In genomic region chr2L:7596862-7597261, dm6 we compare ENCODE assay signal across 1 fruit fly cellular context.
TF ChIP-seq lines count a peak whose summit lies in the region.

No protein-coding gene starts in this region.

TF ChIP-seq in whole organism, embryonic, 481 proteins besides CTCF, POLR2A, EP300 and RAD21 (continued from another document and continues in another):
- TF ChIP-seq Lim3 (GFP tag; IDR thresholded peaks at IDR 0.05; lab: Robert Waterston, UW) (0 out of 2 replicates have a peak, but pooled peaks have one; percentile 22), slbo (GFP tag; IDR thresholded peaks at IDR 0.05; lab: Robert Waterston, UW) (no peak), CG17829 (tag; optimal IDR thresholded peaks at IDR 0.05; lab: Kevin White, UChicago) (peak; percentile 92), toy (GFP tag; IDR thresholded peaks at IDR 0.05; lab: Robert Waterston, UW) (no peak), esg (GFP tag; conservative IDR thresholded peaks at IDR 0.05; lab: Robert Waterston, UW) (peak; percentile 75), fd96Cb (tag; optimal IDR thresholded peaks at IDR 0.05; lab: Kevin White, UChicago) (peak; percentile 89), CG32532 (GFP tag; IDR thresholded peaks at IDR 0.05; lab: Robert Waterston, UW) (no peak), HHEX (GFP tag; optimal IDR thresholded peaks at IDR 0.05; lab: Kevin White, UChicago) (peak; percentile 72), CG42726 (GFP tag; IDR thresholded peaks at IDR 0.05; lab: Robert Waterston, UW; ENCODE audit: partially characterized antibody) (no peak), rib (GFP tag; IDR thresholded peaks at IDR 0.05; lab: Robert Waterston, UW) (no peak), CG7372 (GFP tag; IDR thresholded peaks at IDR 0.05; lab: Robert Waterston, UW) (peak; percentile 48; the same call in 1 of the 2 replicates), Mrtf (GFP tag; IDR thresholded peaks at IDR 0.05; lab: Robert Waterston, UW) (peak; percentile 48; the same call in 1 of the 3 replicates), Fer2 (tag; optimal IDR thresholded peaks at IDR 0.05; lab: Kevin White, UChicago) (no peak), CG4730 (GFP tag; IDR thresholded peaks at IDR 0.05; lab: Robert Waterston, UW) (peak; percentile 69), ac (GFP tag; optimal IDR thresholded peaks at IDR 0.05; lab: Kevin White, UChicago) (peak; percentile 92), zf30C (GFP tag; optimal IDR thresholded peaks at IDR 0.05; lab: Kevin White, UChicago) (peak; percentile 92), pzg (GFP tag; optimal IDR thresholded peaks at IDR 0.05; lab: Kevin White, UChicago) (no peak), CG30403 (GFP tag; optimal IDR thresholded peaks at IDR 0.05; lab: Kevin White, UChicago) (peak; percentile 76), emc (GFP tag; optimal IDR thresholded peaks at IDR 0.05; lab: Kevin White, UChicago) (no peak), CG18476 (GFP tag; optimal IDR thresholded peaks at IDR 0.05; lab: Kevin White, UChicago) (peak; percentile 81), CG18619 (GFP tag; optimal IDR thresholded peaks at IDR 0.05; lab: Kevin White, UChicago) (peak; percentile 71), HmgZ (tag; optimal IDR thresholded peaks at IDR 0.05; lab: Kevin White, UChicago) (peak; percentile 10), crp (GFP tag; optimal IDR thresholded peaks at IDR 0.05; lab: Kevin White, UChicago) (peak in 1 of 2 experiments; percentile 24), CG15601 (tag; optimal IDR thresholded peaks at IDR 0.05; lab: Kevin White, UChicago) (peak; percentile 87), Aef1 (GFP tag; IDR thresholded peaks at IDR 0.05; lab: Robert Waterston, UW) (peak; percentile 53; the same call in 1 of the 3 replicates), CG6765 (GFP tag; optimal IDR thresholded peaks at IDR 0.05; lab: Kevin White, UChicago) (no peak), sr (GFP tag; IDR thresholded peaks at IDR 0.05; lab: Robert Waterston, UW) (peak; percentile 46; the same call in 1 of the 3 replicates), CG11696 (GFP tag; IDR thresholded peaks at IDR 0.05; lab: Robert Waterston, UW) (0 out of 2 replicates have a peak, but pooled peaks have one; percentile 42), Elba2 (GFP tag; optimal IDR thresholded peaks at IDR 0.05; lab: Kevin White, UChicago) (peak; percentile 64), Ada2b (GFP tag; IDR thresholded peaks at IDR 0.05; lab: Robert Waterston, UW) (peak; percentile 59), Oaz (GFP tag; IDR thresholded peaks at IDR 0.05; lab: Robert Waterston, UW) (peak; percentile 41; the same call in 1 of the 2 replicates), pros (GFP tag; optimal IDR thresholded peaks at IDR 0.05; lab: Kevin White, UChicago) (peak; percentile 88), CG34422 (GFP tag; IDR thresholded peaks at IDR 0.05; lab: Robert Waterston, UW) (peak; percentile 68; the same call in 2 of the 3 replicates), Oli (tag; optimal IDR thresholded peaks at IDR 0.05; lab: Kevin White, UChicago) (peak; percentile 88), MBD-R2 (GFP tag; IDR thresholded peaks at IDR 0.05; lab: Robert Waterston, UW) (peak; percentile 9; the same call in 1 of the 2 replicates), CG4854 (GFP tag; optimal IDR thresholded peaks at IDR 0.05; lab: Kevin White, UChicago) (peak; percentile 62), tap (tag; optimal IDR thresholded peaks at IDR 0.05; lab: Kevin White, UChicago) (peak; percentile 79), cg (GFP tag; optimal IDR thresholded peaks at IDR 0.05; lab: Kevin White, UChicago) (no peak), tin (GFP tag; optimal IDR thresholded peaks at IDR 0.05; lab: Kevin White, UChicago) (peak; percentile 91), CG6254 (GFP tag; optimal IDR thresholded peaks at IDR 0.05; lab: Kevin White, UChicago) (peak; percentile 89), CG10366 (GFP tag; IDR thresholded peaks at IDR 0.05; lab: Robert Waterston, UW) (peak; percentile 76), seq (GFP tag; IDR thresholded peaks at IDR 0.05; lab: Robert Waterston, UW) (no peak), HLHmδ (GFP tag; optimal IDR thresholded peaks at IDR 0.05; lab: Kevin White, UChicago) (no peak), Meics (GFP tag; optimal IDR thresholded peaks at IDR 0.05; lab: Kevin White, UChicago) (peak; percentile 9), CG7745 (tag; optimal IDR thresholded peaks at IDR 0.05; lab: Kevin White, UChicago) (peak; percentile 56), CG5953 (GFP tag; IDR thresholded peaks at IDR 0.05; lab: Robert Waterston, UW) (peak; percentile 90), CG14014 (GFP tag; IDR thresholded peaks at IDR 0.05; lab: Robert Waterston, UW) (peak; percentile 37; the same call in 1 of the 2 replicates), CG34376 (GFP tag; optimal IDR thresholded peaks at IDR 0.05; lab: Kevin White, UChicago) (no peak), Neu2 (GFP tag; optimal IDR thresholded peaks at IDR 0.05; lab: Kevin White, UChicago; ENCODE audit: borderline replicate concordance) (no peak), CG14050 (GFP tag; IDR thresholded peaks at IDR 0.05; lab: Robert Waterston, UW) (peak; percentile 51; the same call in 2 of the 3 replicates), CG4328 (GFP tag; optimal IDR thresholded peaks at IDR 0.05; lab: Kevin White, UChicago) (peak; percentile 58), scrt (GFP tag; optimal IDR thresholded peaks at IDR 0.05; lab: Kevin White, UChicago) (peak; percentile 45), CG9876 (GFP tag; optimal IDR thresholded peaks at IDR 0.05; lab: Kevin White, UChicago) (peak; percentile 34), CG3847 (GFP tag; IDR thresholded peaks at IDR 0.05; lab: Robert Waterston, UW) (no peak), Max (GFP tag; optimal IDR thresholded peaks at IDR 0.05; lab: Kevin White, UChicago) (peak; percentile 81), cato (GFP tag; optimal IDR thresholded peaks at IDR 0.05; lab: Kevin White, UChicago; ENCODE audit: borderline replicate concordance) (peak; percentile 49), vvl (GFP tag; IDR thresholded peaks at IDR 0.05; lab: Robert Waterston, UW) (peak; percentile 95), Atf3 (GFP tag; optimal IDR thresholded peaks at IDR 0.05; lab: Kevin White, UChicago) (peak; percentile 90), Optix (GFP tag; IDR thresholded peaks at IDR 0.05; lab: Robert Waterston, UW) (peak; percentile 83), CG3163 (GFP tag; optimal IDR thresholded peaks at IDR 0.05; lab: Kevin White, UChicago) (peak; percentile 51), CG7928 (GFP tag; optimal IDR thresholded peaks at IDR 0.05; lab: Kevin White, UChicago) (no peak), B-H1 (GFP tag; IDR thresholded peaks at IDR 0.05; lab: Robert Waterston, UW) (peak; percentile 61; the same call in 1 of the 3 replicates), CG12236 (GFP tag; optimal IDR thresholded peaks at IDR 0.05; lab: Kevin White, UChicago) (peak; percentile 77), CG4424 (GFP tag; optimal IDR thresholded peaks at IDR 0.05; lab: Kevin White, UChicago) (peak; percentile 92), ase (GFP tag; IDR thresholded peaks at IDR 0.05; lab: Robert Waterston, UW) (peak; percentile 75; the same call in 2 of the 3 replicates), kni (GFP tag; optimal IDR thresholded peaks at IDR 0.05; lab: Kevin White, UChicago) (peak; percentile 85), CG13894 (tag; optimal IDR thresholded peaks at IDR 0.05; lab: Kevin White, UChicago) (no peak), CG6791 (GFP tag; IDR thresholded peaks at IDR 0.05; lab: Robert Waterston, UW; ENCODE audit: partially characterized antibody) (no peak), Sin3A (optimal IDR thresholded peaks at IDR 0.05; lab: Kevin White, UChicago) (no peak), eyg (GFP tag; optimal IDR thresholded peaks at IDR 0.05; lab: Kevin White, UChicago) (peak; percentile 38), knrl (GFP tag; IDR thresholded peaks at IDR 0.05; lab: Robert Waterston, UW; ENCODE audit: partially characterized antibody) (no peak), CG13123 (GFP tag; optimal IDR thresholded peaks at IDR 0.05; lab: Kevin White, UChicago) (peak; percentile 72), nerfin-2 (GFP tag; IDR thresholded peaks at IDR 0.05; lab: Robert Waterston, UW; ENCODE audit: partially characterized antibody) (no peak), zen (tag; optimal IDR thresholded peaks at IDR 0.05; lab: Kevin White, UChicago) (peak; percentile 92), NC2α (GFP tag; optimal IDR thresholded peaks at IDR 0.05; lab: Kevin White, UChicago) (peak; percentile 70), ara (GFP tag; IDR thresholded peaks at IDR 0.05; lab: Robert Waterston, UW) (peak; percentile 97), YL-1 (GFP tag; optimal IDR thresholded peaks at IDR 0.05; lab: Kevin White, UChicago) (no peak), CG15514 (GFP tag; optimal IDR thresholded peaks at IDR 0.05; lab: Kevin White, UChicago) (no peak), lola (GFP tag; optimal IDR thresholded peaks at IDR 0.05; lab: Kevin White, UChicago) (peak in 1 of 3 experiments; percentile 96), CG17328 (GFP tag; IDR thresholded peaks at IDR 0.05; lab: Robert Waterston, UW) (peak; percentile 88), CG5245 (GFP tag; optimal IDR thresholded peaks at IDR 0.05; lab: Kevin White, UChicago) (peak; percentile 90), Fer1 (GFP tag; optimal IDR thresholded peaks at IDR 0.05; lab: Kevin White, UChicago) (no peak), GATAe (GFP tag; conservative IDR thresholded peaks at IDR 0.05; lab: Robert Waterston, UW) (no peak), Stat92E (GFP tag; optimal IDR thresholded peaks at IDR 0.05; lab: Kevin White, UChicago) (peak in 1 of 3 experiments; percentile 85), chinmo (GFP tag; IDR thresholded peaks at IDR 0.05; lab: Robert Waterston, UW; ENCODE audit: partially characterized antibody) (no peak), sima (GFP tag; optimal IDR thresholded peaks at IDR 0.05; lab: Kevin White, UChicago) (peak; percentile 39), CG3065 (GFP tag; optimal IDR thresholded peaks at IDR 0.05; lab: Kevin White, UChicago) (peak; percentile 79), dysf (GFP tag; IDR thresholded peaks at IDR 0.05; lab: Robert Waterston, UW) (peak; percentile 76), unpg (GFP tag; optimal IDR thresholded peaks at IDR 0.05; lab: Kevin White, UChicago) (peak; percentile 92), CG1832 (GFP tag; optimal IDR thresholded peaks at IDR 0.05; lab: Kevin White, UChicago) (no peak), bab2 (GFP tag; optimal IDR thresholded peaks at IDR 0.05; lab: Kevin White, UChicago) (peak; percentile 87), fd102C (GFP tag; optimal IDR thresholded peaks at IDR 0.05; lab: Kevin White, UChicago) (peak; percentile 88), CG32767 (GFP tag; IDR thresholded peaks at IDR 0.05; lab: Robert Waterston, UW) (peak; percentile 68), CG16815 (GFP tag; optimal IDR thresholded peaks at IDR 0.05; lab: Kevin White, UChicago) (peak; percentile 84), nerfin-1 (tag; optimal IDR thresholded peaks at IDR 0.05; lab: Kevin White, UChicago) (peak; percentile 82), CG1792 (GFP tag; optimal IDR thresholded peaks at IDR 0.05; lab: Kevin White, UChicago) (peak; percentile 64), CG9609 (GFP tag; optimal IDR thresholded peaks at IDR 0.05; lab: Kevin White, UChicago) (peak; percentile 47), CG14860 (GFP tag; IDR thresholded peaks at IDR 0.05; lab: Robert Waterston, UW; ENCODE audit: partially characterized antibody) (no peak), Awh (GFP tag; IDR thresholded peaks at IDR 0.05; lab: Robert Waterston, UW) (peak; percentile 84), aop (GFP tag; IDR thresholded peaks at IDR 0.05; lab: Robert Waterston, UW) (peak; percentile 82), CG6689 (GFP tag; IDR thresholded peaks at IDR 0.05; lab: Robert Waterston, UW) (peak; percentile 86), CG16779 (GFP tag; IDR thresholded peaks at IDR 0.05; lab: Robert Waterston, UW) (no peak), dmrt11E (tag; optimal IDR thresholded peaks at IDR 0.05; lab: Kevin White, UChicago) (peak; percentile 96), pita (GFP tag; optimal IDR thresholded peaks at IDR 0.05; lab: Kevin White, UChicago) (no peak), CG12219 (GFP tag; optimal IDR thresholded peaks at IDR 0.05; lab: Kevin White, UChicago) (peak; percentile 71), H2.0 (GFP tag; IDR thresholded peaks at IDR 0.05; lab: Robert Waterston, UW) (peak; percentile 68), MESR4 (GFP tag; optimal IDR thresholded peaks at IDR 0.05; lab: Kevin White, UChicago) (peak; percentile 10), CG31365 (tag; optimal IDR thresholded peaks at IDR 0.05; lab: Kevin White, UChicago) (peak; percentile 62), CG15269 (tag; optimal IDR thresholded peaks at IDR 0.05; lab: Kevin White, UChicago) (peak; percentile 49), dmrt99B (tag; optimal IDR thresholded peaks at IDR 0.05; lab: Kevin White, UChicago) (peak; percentile 88), CG12744 (GFP tag; optimal IDR thresholded peaks at IDR 0.05; lab: Kevin White, UChicago) (peak; percentile 62), cas (GFP tag; IDR thresholded peaks at IDR 0.05; lab: Robert Waterston, UW) (no peak), CG11560 (tag; IDR thresholded peaks at IDR 0.05; lab: Robert Waterston, UW) (peak; percentile 49; the same call in 1 of the 3 replicates), CG12391 (tag; optimal IDR thresholded peaks at IDR 0.05; lab: Kevin White, UChicago) (peak; percentile 90), ems (GFP tag; optimal IDR thresholded peaks at IDR 0.05; lab: Kevin White, UChicago) (peak; percentile 79), CG11456 (GFP tag; IDR thresholded peaks at IDR 0.05; lab: Robert Waterston, UW) (0 out of 3 replicates have a peak, but pooled peaks have one; percentile 67), CG11398 (GFP tag; optimal IDR thresholded peaks at IDR 0.05; lab: Kevin White, UChicago) (peak; percentile 41), wek (GFP tag; optimal IDR thresholded peaks at IDR 0.05; lab: Kevin White, UChicago) (peak; percentile 39), CG1233 (GFP tag; optimal IDR thresholded peaks at IDR 0.05; lab: Kevin White, UChicago) (peak; percentile 82), CG18011 (GFP tag; optimal IDR thresholded peaks at IDR 0.05; lab: Kevin White, UChicago) (no peak), B-H2 (GFP tag; optimal IDR thresholded peaks at IDR 0.05; lab: Kevin White, UChicago) (no peak), pfk (GFP tag; optimal IDR thresholded peaks at IDR 0.05; lab: Kevin White, UChicago) (no peak), Kr (GFP tag; optimal IDR thresholded peaks at IDR 0.05; lab: Kevin White, UChicago) (peak; percentile 60), Dfd (GFP tag; optimal IDR thresholded peaks at IDR 0.05; lab: Kevin White, UChicago) (no peak), al (GFP tag; IDR thresholded peaks at IDR 0.05; lab: Robert Waterston, UW) (no peak), E2f1 (GFP tag; IDR thresholded peaks at IDR 0.05; lab: Robert Waterston, UW) (peak; percentile 73), ro (GFP tag; IDR thresholded peaks at IDR 0.05; lab: Robert Waterston, UW) (peak; percentile 24; the same call in 1 of the 2 replicates), CG13775 (GFP tag; optimal IDR thresholded peaks at IDR 0.05; lab: Kevin White, UChicago) (peak; percentile 77), TFAM (GFP tag; optimal IDR thresholded peaks at IDR 0.05; lab: Kevin White, UChicago) (peak; percentile 77)
